Worm (Caenorhabditis elegans): ENCODE measurements around the gene sru-29.

sru-29 gene

ce11 chrV:9811154-9811553 lies at the start of gene sru-29:
Gene sru-29, plus strand, starts transcription at chrV:9811454.
- no peak for TF ChIP-seq zfh-2 (GFP tag; conservative IDR thresholded peaks at IDR 0.05)
- TF ChIP-seq F49E8.2 (tag; optimal IDR thresholded peaks at IDR 0.05; ENCODE audit: insufficient read depth) = no peak
- no peak for TF ChIP-seq C06A6.2 (GFP tag; conservative IDR thresholded peaks at IDR 0.05)
- TF ChIP-seq ceh-79 (tag; optimal IDR thresholded peaks at IDR 0.05) = no peak
- no peak for TF ChIP-seq snpc-1.3 (tag; optimal IDR thresholded peaks at IDR 0.05; ENCODE audit: insufficient read depth)
- TF ChIP-seq dox-1 (GFP tag; IDR thresholded peaks at IDR 0.05) = no peak
- no peak for TF ChIP-seq Y95B8A.8 (GFP tag; IDR thresholded peaks at IDR 0.05)
- no peak for TF ChIP-seq cebp-1 (GFP tag; IDR thresholded peaks at IDR 0.05)
- no peak for TF ChIP-seq cebp-1 (tag; optimal IDR thresholded peaks at IDR 0.05)
- TF ChIP-seq madf-8 (GFP tag; conservative IDR thresholded peaks at IDR 0.05) = no peak
- no peak for TF ChIP-seq ceh-27 (GFP tag; optimal IDR thresholded peaks at IDR 0.05)
- TF ChIP-seq let-526 (GFP tag; IDR thresholded peaks at IDR 0.05) = no peak
- no peak for TF ChIP-seq lin-26 (GFP tag; IDR thresholded peaks at IDR 0.05)
- TF ChIP-seq K11D2.4 (GFP tag; IDR thresholded peaks at IDR 0.05) = no peak

- TF ChIP-seq F23B12.7 (tag; optimal IDR thresholded peaks at IDR 0.05; ENCODE audit: insufficient read depth) (no peak), mxl-1 (tag; optimal IDR thresholded peaks at IDR 0.05) (no peak), egl-44 (GFP tag; IDR thresholded peaks at IDR 0.05) (no peak)
Measured at ce11 chrV:9763759-9764158, 47.5 kb upstream of the sru-29 start.

ce11 chrV:9764552-9764951 lies 46.7 kb upstream of the sru-29 start:
- TF ChIP-seq ztf-3 (GFP tag; optimal IDR thresholded peaks at IDR 0.05) (no peak), hlh-26 (GFP tag; conservative IDR thresholded peaks at IDR 0.05) (no peak)

ce11 chrV:9765622-9766021 lies 45.6 kb upstream of the sru-29 start:
- TF ChIP-seq ekl-4 (GFP tag; IDR thresholded peaks at IDR 0.05) = no peak
- TF ChIP-seq chd-7 (tag; optimal IDR thresholded peaks at IDR 0.05) = no peak
- no peak for TF ChIP-seq fkh-3 (tag; optimal IDR thresholded peaks at IDR 0.05)
- TF ChIP-seq mes-4 (tag; optimal IDR thresholded peaks at IDR 0.05) = no peak
- TF ChIP-seq lin-35 (GFP tag; optimal IDR thresholded peaks at IDR 0.05) = peak in 1 of 3 experiments; percentile 27
- TF ChIP-seq somi-1 (GFP tag; optimal IDR thresholded peaks at IDR 0.05) = peak; percentile 9
- TF ChIP-seq F33H1.4 (GFP tag; IDR thresholded peaks at IDR 0.05) = no peak

ce11 chrV:9767941-9768340 lies 43.3 kb upstream of the sru-29 start:
- TF ChIP-seq dox-1 (GFP tag; IDR thresholded peaks at IDR 0.05) = no peak
- TF ChIP-seq rec-8 (tag; optimal IDR thresholded peaks at IDR 0.05) = no peak
- no peak for TF ChIP-seq madf-8 (GFP tag; conservative IDR thresholded peaks at IDR 0.05)
- TF ChIP-seq ceh-79 (tag; optimal IDR thresholded peaks at IDR 0.05) = no peak
- TF ChIP-seq lin-40 (tag; optimal IDR thresholded peaks at IDR 0.05) = no peak
- TF ChIP-seq snpc-1.1 (tag; optimal IDR thresholded peaks at IDR 0.05; ENCODE audit: insufficient read depth) = no peak
- TF ChIP-seq let-607 (tag; optimal IDR thresholded peaks at IDR 0.05) = no peak
- no peak for TF ChIP-seq mcd-1 (GFP tag; IDR thresholded peaks at IDR 0.05)

Measured in whole organism, young adult.